Fruit fly (Drosophila melanogaster): ENCODE data around the gene CG31735.

The CG31735 gene

dm6 chr2L:15886187-15886586 is 9.1 kb upstream of the CG31735 start (continued):
- TF ChIP-seq fd59A (GFP tag; optimal IDR thresholded peaks at IDR 0.05) (no peak), Sox14 (GFP tag; optimal IDR thresholded peaks at IDR 0.05) (peak; percentile 16), net (GFP tag; optimal IDR thresholded peaks at IDR 0.05) (no peak), CG8319 (GFP tag; optimal IDR thresholded peaks at IDR 0.05) (peak; percentile 30), Gug (GFP tag; IDR thresholded peaks at IDR 0.05) (0 out of 2 replicates have a peak, but pooled peaks have one; percentile 18), CG15336 (GFP tag; IDR thresholded peaks at IDR 0.05) (no peak), svp (GFP tag) (peak; percentile 72), CG16779 (tag; optimal IDR thresholded peaks at IDR 0.05) (no peak), CG6854 (GFP tag; optimal IDR thresholded peaks at IDR 0.05) (no peak), esn (GFP tag; optimal IDR thresholded peaks at IDR 0.05) (no peak), acj6 (GFP tag; optimal IDR thresholded peaks at IDR 0.05) (peak; percentile 34), CG1621 (tag; optimal IDR thresholded peaks at IDR 0.05) (peak; percentile 29), CG9139 (GFP tag; optimal IDR thresholded peaks at IDR 0.05) (no peak), cyc (GFP tag; optimal IDR thresholded peaks at IDR 0.05) (peak; percentile 27), Ets96B (tag; optimal IDR thresholded peaks at IDR 0.05) (no peak), Sox102F (GFP tag; optimal IDR thresholded peaks at IDR 0.05) (peak; percentile 42), CG8632 (GFP tag; optimal IDR thresholded peaks at IDR 0.05) (peak; percentile 9), CG6276 (GFP tag; optimal IDR thresholded peaks at IDR 0.05) (no peak), salr (GFP tag; optimal IDR thresholded peaks at IDR 0.05) (no peak), ss (GFP tag; optimal IDR thresholded peaks at IDR 0.05) (no peak), achi (GFP tag; optimal IDR thresholded peaks at IDR 0.05) (peak; percentile 41), CG32006 (GFP tag; optimal IDR thresholded peaks at IDR 0.05) (peak; percentile 40), Eip75B (GFP tag; optimal IDR thresholded peaks at IDR 0.05) (peak; percentile 24), CG3032 (tag; optimal IDR thresholded peaks at IDR 0.05) (no peak), CG6808 (GFP tag; optimal IDR thresholded peaks at IDR 0.05) (no peak), pdm3 (GFP tag; optimal IDR thresholded peaks at IDR 0.05) (peak; percentile 57), CG7368 (GFP tag; optimal IDR thresholded peaks at IDR 0.05) (no peak), OdsH (GFP tag; optimal IDR thresholded peaks at IDR 0.05) (peak; percentile 29), CG10669 (GFP tag; optimal IDR thresholded peaks at IDR 0.05) (no peak), Hr4 (GFP tag; optimal IDR thresholded peaks at IDR 0.05) (peak; percentile 39), Hr38 (GFP tag; optimal IDR thresholded peaks at IDR 0.05) (no peak), Lpt (GFP tag; optimal IDR thresholded peaks at IDR 0.05) (no peak), CG4318 (GFP tag; optimal IDR thresholded peaks at IDR 0.05) (no peak), CG8119 (GFP tag; IDR thresholded peaks at IDR 0.05) (no peak), topi (GFP tag; optimal IDR thresholded peaks at IDR 0.05) (peak; percentile 38)

dm6 chr2L:15893711-15894110 is 1.5 kb upstream of the CG31735 start, which contains the start of gene Tep1:
TSS of gene Tep1 (minus strand) at chr2L:15893811.
- no peak for TF ChIP-seq topi (GFP tag; optimal IDR thresholded peaks at IDR 0.05)
- TF ChIP-seq CG8632 (GFP tag; optimal IDR thresholded peaks at IDR 0.05): no peak
- no peak for TF ChIP-seq esn (GFP tag; optimal IDR thresholded peaks at IDR 0.05)
- TF ChIP-seq CG10669 (GFP tag; optimal IDR thresholded peaks at IDR 0.05): no peak
- TF ChIP-seq spab (GFP tag; optimal IDR thresholded peaks at IDR 0.05): no peak
- no peak for TF ChIP-seq Eip75B (GFP tag; optimal IDR thresholded peaks at IDR 0.05)
- TF ChIP-seq CG7368 (GFP tag; optimal IDR thresholded peaks at IDR 0.05): no peak
- TF ChIP-seq dac (GFP tag; optimal IDR thresholded peaks at IDR 0.05): no peak
- TF ChIP-seq CG9139 (GFP tag; optimal IDR thresholded peaks at IDR 0.05): no peak
- no peak for TF ChIP-seq salr (GFP tag; optimal IDR thresholded peaks at IDR 0.05)
- TF ChIP-seq CG10631 (GFP tag; optimal IDR thresholded peaks at IDR 0.05): no peak
- no peak for TF ChIP-seq CG15336 (GFP tag; IDR thresholded peaks at IDR 0.05)
- TF ChIP-seq CG32006 (GFP tag; optimal IDR thresholded peaks at IDR 0.05): no peak
- no peak for TF ChIP-seq CG11762 (GFP tag; optimal IDR thresholded peaks at IDR 0.05; ENCODE audit: insufficient read depth)
- TF ChIP-seq fkh (GFP tag; optimal IDR thresholded peaks at IDR 0.05): no peak
- TF ChIP-seq CG6163 (GFP tag; IDR thresholded peaks at IDR 0.05): no peak
- no peak for TF ChIP-seq Hr38 (GFP tag; optimal IDR thresholded peaks at IDR 0.05)
- no peak for TF ChIP-seq Eip78C (GFP tag)
- TF ChIP-seq Sox14 (GFP tag; optimal IDR thresholded peaks at IDR 0.05): no peak
